Worm (Caenorhabditis elegans) whole organism, midembryonic: ENCODE data around the gene dro-1.

Source experiments
- T22C8.4 ChIP-seq: fragments of 200-800 bp; sonication (Bioruptor generic); IDR thresholded peaks from 2 replicates; pipeline ENCODE4 v1.3.6; 2022; ENCODE audit warnings: missing genetic modification characterization, missing compliant biosample characterization
- cog-1 ChIP-seq: sonication (generic microtip); optimal IDR thresholded peaks from 2 replicates; lab custom pipeline; 2016; ENCODE audit warnings: missing genetic modification characterization, missing compliant biosample characterization
- flt-1 ChIP-seq: fragments of 200-800 bp; sonication (Bioruptor generic); IDR thresholded peaks from 2 replicates; pipeline ENCODE4 v1.3.6; 2022; ENCODE audit warnings: missing genetic modification characterization, missing compliant biosample characterization
- klf-2 ChIP-seq: fragments of 200-800 bp; sonication (Bioruptor generic); conservative IDR thresholded peaks from 2 replicates; pipeline ENCODE4 v1.3.6; 2022; ENCODE audit warnings: missing genetic modification reagents, missing genetic modification characterization, missing compliant biosample characterization
- ref-1 ChIP-seq: fragments of 200-800 bp; sonication (Bioruptor generic); conservative IDR thresholded peaks from 2 replicates; pipeline ENCODE4 v1.3.6; 2022; ENCODE audit warnings: missing genetic modification reagents, missing genetic modification characterization, missing compliant biosample characterization
- ztf-29 ChIP-seq: fragments of 200-800 bp; sonication (Bioruptor generic); IDR thresholded peaks from 2 replicates; pipeline ENCODE4 v1.3.6; 2022; ENCODE audit warnings: missing genetic modification reagents, missing genetic modification characterization, missing compliant biosample characterization

ce11 chrIII:13381684-13382083 lies 39.2 kb downstream of the dro-1 start:
- no peak for TF ChIP-seq klf-2 (GFP tag; lab: Robert Waterston, UW)
- TF ChIP-seq T22C8.4 (GFP tag; lab: Robert Waterston, UW): no peak
- TF ChIP-seq cog-1 (tag; lab: Kevin White, UChicago): no peak
- no peak for TF ChIP-seq flt-1 (GFP tag; lab: Robert Waterston, UW)
- TF ChIP-seq ref-1 (GFP tag; lab: Robert Waterston, UW): no peak
- no peak for TF ChIP-seq ztf-29 (GFP tag; lab: Robert Waterston, UW)
